Worm (Caenorhabditis elegans) whole organism, late embryonic: ENCODE measurements around the gene F44G4.6.

Experiments
- ama-1 ChIP-seq: fragments of 150-350 bp; optimal IDR thresholded peaks from 2 replicates; lab custom pipeline; 2014
- ceh-6 ChIP-seq: fragments of 200-800 bp; sonication (Bioruptor generic); optimal IDR thresholded peaks from 2 replicates; lab custom pipeline; 2018; ENCODE audit warnings: mild to moderate bottlenecking, missing genetic modification characterization, missing compliant biosample characterization
- fkh-10 ChIP-seq: fragments of 150-350 bp; optimal IDR thresholded peaks from 2 replicates; lab custom pipeline; 2014; ENCODE audit warnings: missing biosample characterization, missing genetic modification reagents, missing genetic modification characterization
- gmeb-2 ChIP-seq: sonication (generic microtip); optimal IDR thresholded peaks from 2 replicates; lab custom pipeline; 2016; ENCODE audit warnings: missing genetic modification characterization, inconsistent platforms, missing compliant biosample characterization
- hlh-8 ChIP-seq: sonication (generic microtip); optimal IDR thresholded peaks from 2 replicates; lab custom pipeline; 2016; ENCODE audit warnings: missing genotype, missing genetic modification characterization, missing compliant biosample characterization
- nfya-1 ChIP-seq: sonication (generic microtip); optimal IDR thresholded peaks from 2 replicates; lab custom pipeline; 2017; ENCODE audit warnings: missing genetic modification characterization, mild to moderate bottlenecking, missing compliant biosample characterization, antibody characterized with exemption, moderate library complexity
- pha-4 ChIP-seq: fragments of 150-350 bp; optimal IDR thresholded peaks from 2 replicates; lab custom pipeline; 2018; ENCODE audit warnings: missing biosample characterization, missing genetic modification reagents, missing genetic modification characterization
- pqm-1 ChIP-seq: sonication (generic microtip); optimal IDR thresholded peaks from 2 replicates; lab custom pipeline; 2016; ENCODE audit warnings: missing genetic modification characterization, missing compliant biosample characterization
- sox-2 ChIP-seq: fragments of 200-800 bp; sonication (Bioruptor generic); IDR thresholded peaks from 2 replicates; pipeline ENCODE4 v1.3.6; 2022; ENCODE audit warnings: missing genetic modification reagents, missing genetic modification characterization, missing compliant biosample characterization
- unc-42 ChIP-seq: sonication (generic microtip); optimal IDR thresholded peaks from 2 replicates; lab custom pipeline; 2016; ENCODE audit warnings: missing genotype, missing genetic modification characterization, missing compliant biosample characterization

ce11 chrII:9000331-9000730, 1.3 kb downstream of the F44G4.6 start, which contains the start of gene F44G4.5:
- TF ChIP-seq sox-2 (no peak), unc-42 (tag; lab: Kevin White, UChicago) (no peak), ceh-6 (no peak), pha-4 (tag; lab: Kevin White, UChicago) (no peak), hlh-8 (tag; lab: Kevin White, UChicago) (no peak), ama-1 (lab: Kevin White, UChicago) (no peak), pqm-1 (tag; lab: Kevin White, UChicago) (no peak), gmeb-2 (tag; lab: Kevin White, UChicago) (no peak), fkh-10 (no peak), nfya-1 (tag; lab: Kevin White, UChicago) (no peak)
